Fruit fly (Drosophila melanogaster) Kc167 (cell line): ENCODE measurements around the gene CG2200.

ENCODE experiments used
- Myc ChIP-seq: fragments of >200 bp; optimal IDR thresholded peaks from 2 replicates; lab custom pipeline; 2017; ENCODE audit warnings: missing external identifiers
- Sin3A ChIP-seq: fragments of >200 bp; optimal IDR thresholded peaks from 2 replicates; lab custom pipeline; 2018; ENCODE audit warnings: missing external identifiers
- h ChIP-seq: fragments of >200 bp; optimal IDR thresholded peaks from 3 replicates; lab custom pipeline; 2018; ENCODE audit warnings: missing external identifiers
- psq ChIP-seq: fragments of >200 bp; optimal IDR thresholded peaks from 2 replicates; lab custom pipeline; 2017; ENCODE audit warnings: missing external identifiers
- ttk ChIP-seq: sonication (Bioruptor generic); optimal IDR thresholded peaks from 2 replicates; lab custom pipeline; 2017; ENCODE audit warnings: missing external identifiers

dm6 chrX:13104571-13104970 lies 10.5 kb downstream of the CG2200 start:
- TF ChIP-seq psq (no peak), h (lab: Kevin White, UChicago) (no peak), Sin3A (lab: Kevin White, UChicago) (no peak), ttk (lab: Kevin White, UChicago) (no peak), Myc (lab: Kevin White, UChicago) (no peak)
